Worm (Caenorhabditis elegans): ENCODE results near the gene C30H6.12.

ce11 chrIV:17342667-17343066, 40.5 kb upstream of the C30H6.12 start, which contains the start of gene C49C3.21:
- TF ChIP-seq ces-1 (GFP tag; optimal IDR thresholded peaks at IDR 0.05) (no peak), lir-3 (tag; optimal IDR thresholded peaks at IDR 0.05; ENCODE audit: poor library complexity) (no peak), ztf-11 (tag; optimal IDR thresholded peaks at IDR 0.05) (no peak), nhr-12 (tag; optimal IDR thresholded peaks at IDR 0.05) (no peak), ztf-4 (tag; optimal IDR thresholded peaks at IDR 0.05) (no peak), pqm-1 (tag; optimal IDR thresholded peaks at IDR 0.05) (no peak), lsy-2 (tag; optimal IDR thresholded peaks at IDR 0.05) (no peak), skn-1 (tag; optimal IDR thresholded peaks at IDR 0.05) (no peak), pag-3 (tag; optimal IDR thresholded peaks at IDR 0.05; ENCODE audit: borderline replicate concordance, insufficient read depth) (no peak), nhr-11 (tag; optimal IDR thresholded peaks at IDR 0.05) (no peak), nhr-20 (tag; optimal IDR thresholded peaks at IDR 0.05) (no peak)
